Worm (Caenorhabditis elegans): ENCODE measurements around the gene rpl-7A.

DNA sequence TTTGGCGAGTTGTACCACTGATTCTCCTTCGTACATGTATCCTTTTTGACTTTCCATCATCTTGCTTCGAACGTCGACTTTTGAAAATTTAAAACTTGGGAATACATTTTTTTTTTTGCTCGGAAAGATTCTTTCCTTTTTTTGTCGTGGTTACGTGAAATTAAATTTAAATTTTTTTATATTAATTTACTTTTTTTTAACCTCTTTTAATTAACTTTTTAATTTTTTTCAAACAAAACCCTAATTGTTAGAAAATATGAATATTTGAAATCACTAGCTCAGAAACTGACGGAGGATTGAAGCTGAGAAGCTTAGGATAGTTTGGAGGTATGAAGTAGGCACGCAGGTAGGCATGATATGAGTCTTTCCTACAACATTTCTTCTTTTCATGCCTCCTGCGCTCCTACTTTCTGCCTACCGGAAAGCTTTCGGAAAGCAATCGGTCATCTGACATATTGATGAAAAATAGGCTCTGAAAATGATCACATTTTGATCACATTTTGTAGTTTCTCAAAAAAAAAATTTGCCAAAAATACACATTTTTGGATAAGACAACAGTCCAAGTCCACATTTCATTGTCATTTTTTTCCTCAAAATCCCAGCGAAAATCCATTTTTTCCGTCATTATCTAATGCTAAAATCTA lies 44.2 kb upstream of the rpl-7A start, which contains the start of the genes R08C7.8 and R08C7.4:
- TF ChIP-seq zip-4 (GFP tag; optimal IDR thresholded peaks at IDR 0.05) (no peak), nhr-11 (tag; optimal IDR thresholded peaks at IDR 0.05) (no peak), ztf-11 (tag; optimal IDR thresholded peaks at IDR 0.05) (no peak), mep-1 (tag; optimal IDR thresholded peaks at IDR 0.05) (no peak), fos-1 (tag; optimal IDR thresholded peaks at IDR 0.05) (no peak), alr-1 (tag; optimal IDR thresholded peaks at IDR 0.05; ENCODE audit: borderline replicate concordance) (no peak), lin-35 (GFP tag; optimal IDR thresholded peaks at IDR 0.05) (no peak), nhr-237 (tag; optimal IDR thresholded peaks at IDR 0.05) (no peak), tbx-2 (tag; optimal IDR thresholded peaks at IDR 0.05) (no peak), nhr-12 (tag; optimal IDR thresholded peaks at IDR 0.05) (no peak)

Data from whole organism, L1 larva.